Worm (Caenorhabditis elegans): ENCODE results near the gene F14D7.1.

The F14D7.1 gene

DNA sequence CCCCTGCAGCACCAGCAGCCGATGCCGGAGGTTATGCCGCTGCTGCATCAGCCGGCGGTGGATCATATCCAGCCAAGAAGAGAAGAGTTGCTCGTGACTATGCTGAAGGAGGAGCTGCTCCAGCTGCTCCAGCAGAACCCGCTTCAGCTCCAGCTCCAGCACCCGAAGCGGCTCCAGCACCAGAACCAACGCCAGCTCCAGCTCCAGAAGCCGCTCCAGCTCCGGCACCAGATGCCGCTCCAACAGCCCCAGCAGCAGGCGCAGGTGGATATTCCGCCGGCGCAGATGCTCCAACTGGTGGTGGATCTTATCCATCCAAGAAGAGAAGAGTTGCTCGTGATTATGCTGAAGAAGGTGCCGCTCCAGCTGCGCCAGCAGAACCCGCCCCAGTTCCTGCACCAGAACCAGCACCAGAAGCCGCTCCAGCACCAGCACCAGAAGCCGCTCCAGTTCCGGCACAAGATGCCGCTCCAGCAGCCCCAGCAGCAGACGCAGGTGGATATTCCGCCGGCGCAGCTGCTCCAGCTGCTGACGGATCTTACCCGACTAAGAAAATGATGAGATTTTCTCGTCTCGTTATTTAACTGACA is 31.6 kb upstream of the F14D7.1 start:
- no peak for TF ChIP-seq zag-1 (tag; optimal IDR thresholded peaks at IDR 0.05)
- TF ChIP-seq aly-2 (tag; optimal IDR thresholded peaks at IDR 0.05), result no peak
- no peak for TF ChIP-seq nhr-28 (tag; optimal IDR thresholded peaks at IDR 0.05)
- no peak for TF ChIP-seq eor-1 (tag; optimal IDR thresholded peaks at IDR 0.05)
- TF ChIP-seq tbx-2 (tag; optimal IDR thresholded peaks at IDR 0.05), result no peak
- no peak for TF ChIP-seq fkh-2 (tag; optimal IDR thresholded peaks at IDR 0.05)
- TF ChIP-seq nhr-237 (tag; optimal IDR thresholded peaks at IDR 0.05), result no peak
- TF ChIP-seq hmg-11 (tag; optimal IDR thresholded peaks at IDR 0.05), result no peak
- no peak for TF ChIP-seq nhr-76 (tag; optimal IDR thresholded peaks at IDR 0.05)
- no peak for TF ChIP-seq unc-62 (GFP tag; optimal IDR thresholded peaks at IDR 0.05)
- no peak for TF ChIP-seq mdl-1 (tag; optimal IDR thresholded peaks at IDR 0.05)
- TF ChIP-seq nfya-1 (tag; optimal IDR thresholded peaks at IDR 0.05; ENCODE audit: insufficient read depth), result no peak
- TF ChIP-seq elt-2 (tag; optimal IDR thresholded peaks at IDR 0.05), result no peak
- no peak for TF ChIP-seq ceh-28 (tag; optimal IDR thresholded peaks at IDR 0.05)

DNA sequence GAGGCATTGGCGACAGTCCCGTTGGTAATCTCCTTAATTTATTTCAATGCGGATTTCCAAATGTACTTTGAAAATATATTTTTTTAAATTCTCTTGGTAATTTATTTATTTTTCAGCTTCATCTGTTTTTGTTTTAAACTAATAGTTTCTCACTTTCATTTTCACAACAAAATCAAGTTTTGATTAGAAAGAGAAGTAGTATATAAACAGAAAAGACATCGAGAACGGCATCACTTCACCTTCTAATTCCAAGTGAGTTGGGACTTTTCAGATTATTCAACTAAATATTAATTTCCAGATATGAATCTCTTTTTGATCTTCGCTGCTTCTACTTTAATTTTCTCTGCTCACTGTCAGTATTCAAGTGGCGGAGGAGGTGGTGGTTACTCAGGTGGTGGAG is 31.0 kb upstream of the F14D7.1 start, which contains the start of gene F47B8.14:
Gene F47B8.14, plus strand, starts transcription at position 301 of the 400 bp plus-strand sequence.
- no peak for TF ChIP-seq nhr-77 (tag; optimal IDR thresholded peaks at IDR 0.05)
- TF ChIP-seq nhr-25 (tag; optimal IDR thresholded peaks at IDR 0.05), result no peak
- no peak for TF ChIP-seq nhr-43 (tag; optimal IDR thresholded peaks at IDR 0.05; ENCODE audit: poor library complexity, severe bottlenecking)
- no peak for TF ChIP-seq nhr-76 (tag; optimal IDR thresholded peaks at IDR 0.05)
- no peak for TF ChIP-seq mdl-1 (tag; optimal IDR thresholded peaks at IDR 0.05)
- no peak for TF ChIP-seq unc-62 (GFP tag; optimal IDR thresholded peaks at IDR 0.05)
- no peak for TF ChIP-seq skn-1 (tag; optimal IDR thresholded peaks at IDR 0.05)
- TF ChIP-seq ztf-11 (tag; optimal IDR thresholded peaks at IDR 0.05), result no peak
- no peak for TF ChIP-seq nfya-1 (tag; optimal IDR thresholded peaks at IDR 0.05; ENCODE audit: insufficient read depth)
- no peak for TF ChIP-seq fos-1 (tag; optimal IDR thresholded peaks at IDR 0.05)
- TF ChIP-seq fkh-2 (tag; optimal IDR thresholded peaks at IDR 0.05), result no peak
- TF ChIP-seq zag-1 (tag; optimal IDR thresholded peaks at IDR 0.05), result no peak
- TF ChIP-seq elt-3 (tag; optimal IDR thresholded peaks at IDR 0.05), result no peak
- no peak for TF ChIP-seq egl-27 (tag; optimal IDR thresholded peaks at IDR 0.05)

DNA sequence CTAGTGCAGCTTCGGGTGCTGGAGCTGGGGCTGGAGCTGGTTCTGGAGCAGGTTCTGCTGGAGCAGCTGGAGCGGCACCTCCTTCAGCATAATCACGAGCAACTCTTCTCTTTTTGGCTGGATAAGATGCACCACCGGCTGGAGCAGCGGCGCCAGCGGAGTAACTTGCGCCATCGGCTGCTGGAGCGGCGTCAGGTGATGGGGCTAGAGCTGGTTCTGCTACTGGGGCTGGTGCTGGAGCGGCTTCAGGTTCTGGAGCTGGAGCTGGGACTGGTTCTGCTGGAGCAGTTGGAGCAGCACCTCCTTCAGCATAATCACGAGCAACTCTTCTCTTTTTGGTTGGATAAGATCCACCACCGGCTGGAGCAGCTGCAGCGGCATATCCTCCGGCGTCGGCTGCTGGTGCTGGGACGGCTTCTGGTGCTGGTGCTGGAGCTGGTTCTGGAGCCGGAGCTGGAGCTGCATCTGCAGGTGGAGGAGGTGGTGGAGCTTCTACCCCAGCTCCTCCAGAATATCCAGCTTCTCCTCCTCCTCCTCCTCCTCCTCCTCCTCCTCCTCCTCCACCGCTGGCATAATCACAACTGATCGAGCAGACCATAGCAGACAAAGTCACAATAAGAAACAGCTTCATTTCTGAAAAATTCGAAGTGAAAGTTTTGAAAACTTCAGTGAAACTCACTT is 30.0 kb upstream of the F14D7.1 start, which contains the start of gene F47B8.13:
Gene F47B8.13, minus strand, starts transcription at position 631 of the 681 bp plus-strand sequence.
- TF ChIP-seq ceh-9 (tag; optimal IDR thresholded peaks at IDR 0.05) (no peak), eor-1 (tag; optimal IDR thresholded peaks at IDR 0.05) (no peak), egl-5 (tag; optimal IDR thresholded peaks at IDR 0.05) (no peak), hmg-11 (tag; optimal IDR thresholded peaks at IDR 0.05) (no peak), nhr-28 (tag; optimal IDR thresholded peaks at IDR 0.05) (no peak), zag-1 (tag; optimal IDR thresholded peaks at IDR 0.05) (no peak), lsy-12 (tag; optimal IDR thresholded peaks at IDR 0.05) (no peak), snpc-4 (tag; optimal IDR thresholded peaks at IDR 0.05) (no peak), jun-1 (tag; optimal IDR thresholded peaks at IDR 0.05) (no peak), unc-62 (GFP tag; optimal IDR thresholded peaks at IDR 0.05) (no peak), nhr-25 (tag; optimal IDR thresholded peaks at IDR 0.05) (no peak), fkh-10 (GFP tag; optimal IDR thresholded peaks at IDR 0.05) (no peak), elt-2 (tag; optimal IDR thresholded peaks at IDR 0.05) (no peak), elt-1 (tag; optimal IDR thresholded peaks at IDR 0.05) (no peak), nhr-76 (tag; optimal IDR thresholded peaks at IDR 0.05) (no peak), mdl-1 (tag; optimal IDR thresholded peaks at IDR 0.05) (no peak)

DNA sequence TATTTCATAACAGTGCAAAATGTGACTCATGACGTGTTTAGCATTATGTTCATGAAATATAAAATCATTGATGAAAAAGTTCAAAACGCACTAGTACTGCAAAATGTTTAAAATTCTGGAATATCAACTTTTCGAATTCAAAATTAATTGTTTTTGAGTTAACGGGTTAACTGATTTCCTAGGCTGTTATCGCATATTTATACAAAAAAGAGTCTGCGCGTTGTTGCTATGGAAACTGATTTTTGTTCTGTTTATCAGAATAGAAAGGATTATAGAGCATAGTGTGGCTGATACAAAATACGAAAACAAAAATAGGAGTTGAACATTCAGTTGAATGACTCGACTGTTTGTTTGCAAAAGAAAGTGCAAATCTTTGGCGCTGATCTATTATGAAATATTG is 28.4 kb upstream of the F14D7.1 start:
- TF ChIP-seq sea-2 (GFP tag; optimal IDR thresholded peaks at IDR 0.05), result no peak
- TF ChIP-seq ztf-11 (tag; optimal IDR thresholded peaks at IDR 0.05), result no peak
- no peak for TF ChIP-seq eor-1 (tag; optimal IDR thresholded peaks at IDR 0.05)
- TF ChIP-seq tbx-2 (tag; optimal IDR thresholded peaks at IDR 0.05), result no peak

DNA sequence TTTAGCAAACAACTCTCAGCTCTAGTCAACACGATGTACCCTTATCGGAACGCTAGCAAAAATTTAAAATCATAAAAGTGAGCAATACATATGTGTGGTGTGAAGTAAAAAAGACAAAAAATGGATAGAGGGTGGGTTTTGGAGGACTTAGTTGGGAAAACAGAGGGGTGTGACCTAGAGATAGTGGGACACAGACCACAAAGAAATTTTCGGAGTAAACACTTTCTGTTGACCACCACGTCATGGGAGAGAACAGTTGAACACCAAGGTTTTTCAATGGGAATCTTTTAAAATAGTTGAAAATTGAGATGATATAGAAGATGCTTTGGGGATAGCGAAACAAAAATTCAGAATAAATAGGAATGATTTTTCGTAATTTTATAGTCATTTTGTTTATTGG is 27.9 kb upstream of the F14D7.1 start:
- TF ChIP-seq ZK546.5 (tag; optimal IDR thresholded peaks at IDR 0.05) (no peak), snpc-4 (tag; optimal IDR thresholded peaks at IDR 0.05) (peak; percentile 41), nhr-43 (tag; optimal IDR thresholded peaks at IDR 0.05; ENCODE audit: poor library complexity, severe bottlenecking) (no peak), lin-39 (tag; optimal IDR thresholded peaks at IDR 0.05) (no peak), daf-12 (tag; optimal IDR thresholded peaks at IDR 0.05) (no peak), ceh-82 (tag; optimal IDR thresholded peaks at IDR 0.05) (no peak), ceh-16 (tag; optimal IDR thresholded peaks at IDR 0.05) (no peak), fkh-2 (tag; optimal IDR thresholded peaks at IDR 0.05) (no peak), nhr-67 (tag; optimal IDR thresholded peaks at IDR 0.05) (no peak), lsy-12 (tag; optimal IDR thresholded peaks at IDR 0.05) (no peak), tbx-2 (tag; optimal IDR thresholded peaks at IDR 0.05) (no peak), nhr-25 (tag; optimal IDR thresholded peaks at IDR 0.05) (no peak), ceh-28 (tag; optimal IDR thresholded peaks at IDR 0.05) (no peak), nhr-11 (tag; optimal IDR thresholded peaks at IDR 0.05) (no peak), R02D3.7 (tag; optimal IDR thresholded peaks at IDR 0.05) (no peak), nhr-77 (tag; optimal IDR thresholded peaks at IDR 0.05) (no peak), pha-4 (tag; optimal IDR thresholded peaks at IDR 0.05) (peak; percentile 71), nfya-1 (tag; optimal IDR thresholded peaks at IDR 0.05; ENCODE audit: insufficient read depth) (peak; percentile 11), fkh-10 (GFP tag; optimal IDR thresholded peaks at IDR 0.05) (no peak), pqm-1 (tag; optimal IDR thresholded peaks at IDR 0.05) (no peak), mdl-1 (tag; optimal IDR thresholded peaks at IDR 0.05) (no peak), hmg-11 (tag; optimal IDR thresholded peaks at IDR 0.05) (no peak), nhr-76 (tag; optimal IDR thresholded peaks at IDR 0.05) (no peak), zag-1 (tag; optimal IDR thresholded peaks at IDR 0.05) (no peak)
